Fruit fly (Drosophila melanogaster): Measurements from ENCODE around the gene mge.

mge gene

dm6 chr3L:3928205-3928942, 18.6 kb upstream of the mge start (continued):
- TF ChIP-seq Xbp1 (GFP tag; optimal IDR thresholded peaks at IDR 0.05) (peak; percentile 86), CG4617 (GFP tag; optimal IDR thresholded peaks at IDR 0.05; ENCODE audit: borderline replicate concordance) (peak; percentile 22), CG15011 (GFP tag; optimal IDR thresholded peaks at IDR 0.05) (peak; percentile 84), slou (GFP tag; optimal IDR thresholded peaks at IDR 0.05) (peak; percentile 61), CG7839 (tag; optimal IDR thresholded peaks at IDR 0.05) (peak; percentile 91), lov (optimal IDR thresholded peaks at IDR 0.05) (no peak), lov (GFP tag; IDR thresholded peaks at IDR 0.05) (no peak), CG17829 (tag; optimal IDR thresholded peaks at IDR 0.05) (no peak), vfl (GFP tag; optimal IDR thresholded peaks at IDR 0.05) (peak; percentile 39), Lim3 (GFP tag; IDR thresholded peaks at IDR 0.05) (peak; percentile 81), Lhr (GFP tag; optimal IDR thresholded peaks at IDR 0.05) (no peak), CG12299 (tag; optimal IDR thresholded peaks at IDR 0.05) (peak; percentile 70), CG6765 (GFP tag; optimal IDR thresholded peaks at IDR 0.05) (peak; percentile 81), ftz-f1 (GFP tag; optimal IDR thresholded peaks at IDR 0.05) (no peak), odd (GFP tag; optimal IDR thresholded peaks at IDR 0.05) (peak; percentile 64), PHDP (tag; optimal IDR thresholded peaks at IDR 0.05) (peak; percentile 92), chinmo (GFP tag; IDR thresholded peaks at IDR 0.05; ENCODE audit: partially characterized antibody) (no peak), CG9727 (GFP tag; optimal IDR thresholded peaks at IDR 0.05) (peak; percentile 88), peb (GFP tag; IDR thresholded peaks at IDR 0.05) (0 out of 2 replicates have a peak, but pooled peaks have one; percentile 20), CG12104 (GFP tag; optimal IDR thresholded peaks at IDR 0.05) (peak; percentile 76), Spps (tag; optimal IDR thresholded peaks at IDR 0.05) (no peak), pan (optimal IDR thresholded peaks at IDR 0.05) (no peak), pan (GFP tag; optimal IDR thresholded peaks at IDR 0.05 in 1 of 2, IDR thresholded peaks at IDR 0.05 in 1 of 2) (peak in 1 of 2 experiments; percentile 89), Dek (tag; optimal IDR thresholded peaks at IDR 0.05) (peak; percentile 91), klu (GFP tag; IDR thresholded peaks at IDR 0.05) (peak; percentile 79), Gsc (GFP tag; IDR thresholded peaks at IDR 0.05) (peak; percentile 47; the same call in 1 of the 2 replicates), ERR (GFP tag; optimal IDR thresholded peaks at IDR 0.05) (peak; percentile 84), CG11085 (GFP tag; IDR thresholded peaks at IDR 0.05) (peak; percentile 81), CG18476 (GFP tag; optimal IDR thresholded peaks at IDR 0.05) (peak; percentile 78), Hand (GFP tag; optimal IDR thresholded peaks at IDR 0.05) (peak; percentile 89), grn (GFP tag; optimal IDR thresholded peaks at IDR 0.05) (peak; percentile 3), CG10543 (GFP tag; optimal IDR thresholded peaks at IDR 0.05) (peak; percentile 88), btn (GFP tag; optimal IDR thresholded peaks at IDR 0.05) (peak; percentile 45), repo (GFP tag; optimal IDR thresholded peaks at IDR 0.05) (peak; percentile 65), Ssrp (tag; optimal IDR thresholded peaks at IDR 0.05) (peak; percentile 76), gcm2 (GFP tag; optimal IDR thresholded peaks at IDR 0.05) (peak; percentile 57), gt (GFP tag; IDR thresholded peaks at IDR 0.05) (peak; percentile 56), ato (GFP tag; IDR thresholded peaks at IDR 0.05; ENCODE audit: partially characterized antibody) (no peak), CG14014 (GFP tag; IDR thresholded peaks at IDR 0.05) (peak; percentile 94), zfh2 (GFP tag; optimal IDR thresholded peaks at IDR 0.05) (peak; percentile 93), en (GFP tag; optimal IDR thresholded peaks at IDR 0.05) (peak; percentile 41), CG11247 (GFP tag; IDR thresholded peaks at IDR 0.05) (peak; percentile 83), pho (GFP tag; optimal IDR thresholded peaks at IDR 0.05) (peak; percentile 94), CG15601 (tag; optimal IDR thresholded peaks at IDR 0.05) (peak; percentile 58), CG11456 (GFP tag; IDR thresholded peaks at IDR 0.05) (peak; percentile 90), CG17612 (GFP tag; IDR thresholded peaks at IDR 0.05) (peak; percentile 71; the same call in 1 of the 2 replicates), CG3163 (GFP tag; optimal IDR thresholded peaks at IDR 0.05) (peak; percentile 67), org-1 (GFP tag; optimal IDR thresholded peaks at IDR 0.05) (peak; percentile 84), CG11695 (GFP tag; IDR thresholded peaks at IDR 0.05) (peak; percentile 84; the same call in 2 of the 3 replicates), Scr (GFP tag; IDR thresholded peaks at IDR 0.05; ENCODE audit: partially characterized antibody) (no peak)

Measured in whole organism, embryonic.